Worm (Caenorhabditis elegans): ENCODE measurements around the gene snfc-5.

Gene snfc-5

ce11 chrIII:4444492-4444891 lies 39.9 kb downstream of the snfc-5 start:
- no peak for TF ChIP-seq unc-120 (tag; optimal IDR thresholded peaks at IDR 0.05; ENCODE audit: poor library complexity, severe bottlenecking)
- TF ChIP-seq lsy-2 (tag; optimal IDR thresholded peaks at IDR 0.05), result no peak
- no peak for TF ChIP-seq mls-2 (tag; optimal IDR thresholded peaks at IDR 0.05)
- no peak for TF ChIP-seq lin-32 (GFP tag; optimal IDR thresholded peaks at IDR 0.05)
- peak; percentile 96 for TF ChIP-seq ceh-43 (GFP tag; optimal IDR thresholded peaks at IDR 0.05)

- no peak for TF ChIP-seq hlh-1 (tag; optimal IDR thresholded peaks at IDR 0.05)
- TF ChIP-seq M03D4.4 (tag; optimal IDR thresholded peaks at IDR 0.05), result no peak
- no peak for TF ChIP-seq ham-2 (GFP tag; optimal IDR thresholded peaks at IDR 0.05)
- TF ChIP-seq mep-1 (tag; optimal IDR thresholded peaks at IDR 0.05), result no peak
- peak; percentile 67 for TF ChIP-seq elt-1 (tag; optimal IDR thresholded peaks at IDR 0.05; ENCODE audit: borderline replicate concordance, insufficient read depth)
- TF ChIP-seq flh-1 (GFP tag; optimal IDR thresholded peaks at IDR 0.05), result no peak
- TF ChIP-seq nhr-237 (tag; optimal IDR thresholded peaks at IDR 0.05), result no peak
- no peak for TF ChIP-seq elt-3 (tag; optimal IDR thresholded peaks at IDR 0.05)
- no peak for TF ChIP-seq sptf-1 (tag; optimal IDR thresholded peaks at IDR 0.05)
- TF ChIP-seq cnd-1 (tag; optimal IDR thresholded peaks at IDR 0.05), result no peak
- TF ChIP-seq bed-3 (GFP tag; optimal IDR thresholded peaks at IDR 0.05), result no peak
- no peak for TF ChIP-seq nhr-28 (tag; optimal IDR thresholded peaks at IDR 0.05)
- no peak for TF ChIP-seq unc-39 (tag; optimal IDR thresholded peaks at IDR 0.05)
- TF ChIP-seq unc-62 (GFP tag; optimal IDR thresholded peaks at IDR 0.05), result peak; percentile 80
- TF ChIP-seq ceh-83 (GFP tag; optimal IDR thresholded peaks at IDR 0.05), result no peak
- no peak for TF ChIP-seq lsy-2 (tag; optimal IDR thresholded peaks at IDR 0.05)
- TF ChIP-seq drap-1 (GFP tag; optimal IDR thresholded peaks at IDR 0.05), result no peak
- no peak for TF ChIP-seq zip-8 (tag; optimal IDR thresholded peaks at IDR 0.05)
- no peak for TF ChIP-seq ceh-39 (tag; optimal IDR thresholded peaks at IDR 0.05)
- no peak for TF ChIP-seq ztf-11 (tag; optimal IDR thresholded peaks at IDR 0.05)
- TF ChIP-seq ces-1 (GFP tag; optimal IDR thresholded peaks at IDR 0.05), result no peak
- TF ChIP-seq pha-4 (tag; optimal IDR thresholded peaks at IDR 0.05), result no peak
- TF ChIP-seq sem-2 (GFP tag; optimal IDR thresholded peaks at IDR 0.05), result no peak
- TF ChIP-seq mab-5 (tag; optimal IDR thresholded peaks at IDR 0.05), result no peak
- no peak for TF ChIP-seq lin-13 (tag; optimal IDR thresholded peaks at IDR 0.05)
- peak; percentile 18 for TF ChIP-seq nhr-2 (tag; optimal IDR thresholded peaks at IDR 0.05)
- no peak for TF ChIP-seq unc-120 (tag; optimal IDR thresholded peaks at IDR 0.05; ENCODE audit: poor library complexity, severe bottlenecking)
- TF ChIP-seq blmp-1 (tag; optimal IDR thresholded peaks at IDR 0.05), result no peak
- peak; percentile 77 for TF ChIP-seq ceh-43 (GFP tag; optimal IDR thresholded peaks at IDR 0.05)
- no peak for TF ChIP-seq nhr-76 (tag; optimal IDR thresholded peaks at IDR 0.05)
- no peak for TF ChIP-seq nhr-12 (tag; optimal IDR thresholded peaks at IDR 0.05)
Observed at ce11 chrIII:4448029-4448428, 43.4 kb downstream of the snfc-5 start.

ce11 chrIII:4449357-4449756 lies 44.8 kb downstream of the snfc-5 start:
- TF ChIP-seq ztf-11 (tag; optimal IDR thresholded peaks at IDR 0.05) (no peak), unc-62 (GFP tag; optimal IDR thresholded peaks at IDR 0.05) (no peak), lin-32 (GFP tag; optimal IDR thresholded peaks at IDR 0.05) (no peak), mab-5 (tag; optimal IDR thresholded peaks at IDR 0.05) (no peak), elt-1 (tag; optimal IDR thresholded peaks at IDR 0.05; ENCODE audit: borderline replicate concordance, insufficient read depth) (no peak), nhr-237 (tag; optimal IDR thresholded peaks at IDR 0.05) (no peak), blmp-1 (tag; optimal IDR thresholded peaks at IDR 0.05) (no peak), lin-13 (tag; optimal IDR thresholded peaks at IDR 0.05) (no peak), tbx-8 (GFP tag; optimal IDR thresholded peaks at IDR 0.05) (no peak), snpc-4 (tag; optimal IDR thresholded peaks at IDR 0.05) (no peak), drap-1 (GFP tag; optimal IDR thresholded peaks at IDR 0.05) (no peak), cnd-1 (tag; optimal IDR thresholded peaks at IDR 0.05) (no peak), unc-39 (tag; optimal IDR thresholded peaks at IDR 0.05) (no peak), sptf-1 (tag; optimal IDR thresholded peaks at IDR 0.05) (no peak)

ce11 chrIII:4449893-4450579 lies 45.5 kb downstream of the snfc-5 start, which contains the start of gene ceh-43:
ceh-43 (minus strand) TSS chrIII:4449943.
- no peak for TF ChIP-seq lin-32 (GFP tag; optimal IDR thresholded peaks at IDR 0.05)
- no peak for TF ChIP-seq ces-1 (GFP tag; optimal IDR thresholded peaks at IDR 0.05)
- TF ChIP-seq cnd-1 (tag; optimal IDR thresholded peaks at IDR 0.05), result no peak
- no peak for TF ChIP-seq ztf-11 (tag; optimal IDR thresholded peaks at IDR 0.05)
- no peak for TF ChIP-seq hlh-1 (tag; optimal IDR thresholded peaks at IDR 0.05)
- TF ChIP-seq pha-4 (tag; optimal IDR thresholded peaks at IDR 0.05), result no peak
- no peak for TF ChIP-seq flh-1 (GFP tag; optimal IDR thresholded peaks at IDR 0.05)
- TF ChIP-seq elt-1 (tag; optimal IDR thresholded peaks at IDR 0.05; ENCODE audit: borderline replicate concordance, insufficient read depth), result no peak
- no peak for TF ChIP-seq elt-3 (tag; optimal IDR thresholded peaks at IDR 0.05)
- no peak for TF ChIP-seq nhr-237 (tag; optimal IDR thresholded peaks at IDR 0.05)
- no peak for TF ChIP-seq ceh-43 (GFP tag; optimal IDR thresholded peaks at IDR 0.05)
- TF ChIP-seq blmp-1 (tag; optimal IDR thresholded peaks at IDR 0.05), result no peak
- TF ChIP-seq zip-8 (tag; optimal IDR thresholded peaks at IDR 0.05), result no peak
- no peak for TF ChIP-seq mep-1 (tag; optimal IDR thresholded peaks at IDR 0.05)
- TF ChIP-seq nhr-12 (tag; optimal IDR thresholded peaks at IDR 0.05), result no peak
- no peak for TF ChIP-seq ceh-39 (tag; optimal IDR thresholded peaks at IDR 0.05)

Data from whole organism, mixed stage, embryonic.